Worm (Caenorhabditis elegans): ENCODE measurements around the gene F53F4.7.
A peak's percentile ranks its signal among the peaks of the same experiment; 100 is the strongest.

Gene F53F4.7

DNA sequence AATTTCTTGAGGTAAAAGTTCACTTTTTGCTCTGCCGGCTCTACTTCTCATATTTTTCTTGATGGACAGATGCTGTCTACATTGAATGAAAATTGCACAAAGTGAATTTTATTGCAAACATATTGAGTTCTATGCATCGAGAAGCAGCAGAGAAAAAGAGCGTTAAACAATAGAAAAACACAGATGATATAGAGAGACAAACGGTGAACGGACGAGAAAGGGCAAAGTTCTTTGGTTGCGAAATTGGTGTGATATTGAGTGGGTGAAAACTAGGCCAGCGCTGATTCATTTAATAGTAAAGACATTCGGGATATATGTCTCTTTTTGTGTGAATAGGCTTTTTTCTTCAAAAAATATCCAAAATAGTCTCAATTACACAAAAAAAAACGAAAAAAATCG, 40.6 kb upstream of the F53F4.7 start:
- TF ChIP-seq pha-4 (tag; optimal IDR thresholded peaks at IDR 0.05) (peak; percentile 1), snpc-4 (tag; optimal IDR thresholded peaks at IDR 0.05) (no peak), nhr-43 (tag; optimal IDR thresholded peaks at IDR 0.05; ENCODE audit: poor library complexity, severe bottlenecking) (peak; percentile 34), ama-1 (optimal IDR thresholded peaks at IDR 0.05) (peak; percentile 70)

DNA sequence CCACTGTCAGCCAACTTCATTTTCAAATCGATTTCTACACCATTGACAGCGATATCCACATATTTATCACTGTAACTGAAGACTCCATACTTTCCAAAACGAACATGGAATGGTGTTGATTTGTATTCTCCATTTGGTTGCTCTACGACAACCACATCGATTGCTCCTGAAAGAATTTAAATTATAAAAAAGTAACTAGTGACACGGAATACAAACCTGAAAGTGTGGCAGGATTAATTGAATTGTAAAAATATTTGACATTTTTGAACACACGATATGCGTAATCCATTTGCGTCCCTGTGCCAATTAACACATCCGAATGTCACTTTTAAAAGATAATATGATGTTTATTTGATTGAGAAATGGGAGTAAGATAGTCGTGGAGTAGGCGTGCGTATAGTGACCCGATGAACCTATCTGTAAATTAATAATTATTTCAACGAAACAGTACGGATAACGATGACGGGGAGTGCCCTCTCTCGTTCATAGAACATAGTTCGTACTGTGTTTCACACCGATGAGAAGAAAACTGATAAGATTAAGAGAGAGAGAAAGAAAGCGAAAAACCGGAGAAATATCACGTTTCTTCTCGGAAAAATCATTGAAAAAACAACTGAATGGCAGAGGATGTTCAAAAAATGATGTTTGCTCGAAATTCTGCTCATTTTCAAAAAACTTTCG, 40.1 kb upstream of the F53F4.7 start, which contains the start of gene lpin-1:
TSS of gene lpin-1 (minus strand) at position 417 of the 681 bp plus-strand sequence.
- peak; percentile 72 for TF ChIP-seq elt-2 (tag; optimal IDR thresholded peaks at IDR 0.05)
- TF ChIP-seq mml-1 (tag; optimal IDR thresholded peaks at IDR 0.05): no peak
- peak; percentile 79 for TF ChIP-seq pqm-1 (tag; optimal IDR thresholded peaks at IDR 0.05)
- peak; percentile 11 for TF ChIP-seq lsy-12 (tag; optimal IDR thresholded peaks at IDR 0.05)
- TF ChIP-seq nhr-43 (tag; optimal IDR thresholded peaks at IDR 0.05; ENCODE audit: poor library complexity, severe bottlenecking): peak; percentile 0
- TF ChIP-seq nhr-23 (tag; optimal IDR thresholded peaks at IDR 0.05): peak; percentile 32
- no peak for TF ChIP-seq fos-1 (tag; optimal IDR thresholded peaks at IDR 0.05)
- TF ChIP-seq nhr-25 (tag; optimal IDR thresholded peaks at IDR 0.05): peak; percentile 19

DNA sequence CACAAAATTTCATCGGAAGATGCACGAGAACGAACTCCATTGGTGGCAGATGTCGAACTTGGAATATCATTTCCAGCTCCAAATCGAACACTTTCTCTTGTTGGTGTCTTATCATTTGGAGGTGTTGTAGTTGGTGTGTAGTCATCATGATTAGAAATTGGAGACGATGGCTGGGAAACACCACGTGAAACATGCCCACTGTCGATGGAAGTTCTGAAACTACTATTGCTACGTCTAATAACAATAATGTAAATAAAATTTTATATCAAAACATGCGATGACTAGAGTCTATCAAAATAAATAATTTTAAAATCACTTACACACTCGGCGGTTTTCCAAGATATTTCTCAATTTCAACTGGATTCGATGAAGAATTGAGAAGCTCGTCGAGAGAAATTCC, 38.6 kb upstream of the F53F4.7 start:
- TF ChIP-seq nhr-43 (tag; optimal IDR thresholded peaks at IDR 0.05; ENCODE audit: poor library complexity, severe bottlenecking) (peak; percentile 55), mml-1 (tag; optimal IDR thresholded peaks at IDR 0.05) (no peak), elt-2 (tag; optimal IDR thresholded peaks at IDR 0.05) (peak; percentile 4)

DNA sequence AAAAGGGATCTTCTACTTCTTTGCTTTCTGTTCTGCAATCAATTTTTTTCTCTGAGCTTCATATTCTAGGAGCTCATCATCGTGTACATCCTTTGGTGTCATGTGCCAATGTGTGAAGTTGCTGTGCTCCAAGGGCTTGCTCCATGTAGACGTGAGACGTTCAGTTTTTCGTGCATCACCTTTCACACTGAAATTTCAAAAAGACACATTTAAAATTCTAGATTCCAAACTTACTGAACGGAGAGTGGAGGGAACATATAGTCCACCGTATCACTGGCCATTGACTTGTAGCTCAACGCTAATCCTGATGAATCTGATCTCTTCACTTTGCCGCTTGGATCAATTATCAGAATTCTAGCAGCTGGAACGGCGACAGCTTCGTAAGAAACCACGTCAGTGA, 37.0 kb upstream of the F53F4.7 start:
- TF ChIP-seq ztf-4 (tag; optimal IDR thresholded peaks at IDR 0.05) (no peak), elt-1 (tag; optimal IDR thresholded peaks at IDR 0.05) (no peak), nhr-77 (tag; optimal IDR thresholded peaks at IDR 0.05) (no peak), tbx-2 (tag; optimal IDR thresholded peaks at IDR 0.05) (no peak), skn-1 (tag; optimal IDR thresholded peaks at IDR 0.05) (no peak), ztf-11 (tag; optimal IDR thresholded peaks at IDR 0.05) (no peak), hmg-11 (tag; optimal IDR thresholded peaks at IDR 0.05) (no peak), fkh-2 (tag; optimal IDR thresholded peaks at IDR 0.05) (no peak), ceh-28 (tag; optimal IDR thresholded peaks at IDR 0.05) (no peak), elt-2 (tag; optimal IDR thresholded peaks at IDR 0.05) (no peak), pha-4 (tag; optimal IDR thresholded peaks at IDR 0.05) (no peak)

DNA sequence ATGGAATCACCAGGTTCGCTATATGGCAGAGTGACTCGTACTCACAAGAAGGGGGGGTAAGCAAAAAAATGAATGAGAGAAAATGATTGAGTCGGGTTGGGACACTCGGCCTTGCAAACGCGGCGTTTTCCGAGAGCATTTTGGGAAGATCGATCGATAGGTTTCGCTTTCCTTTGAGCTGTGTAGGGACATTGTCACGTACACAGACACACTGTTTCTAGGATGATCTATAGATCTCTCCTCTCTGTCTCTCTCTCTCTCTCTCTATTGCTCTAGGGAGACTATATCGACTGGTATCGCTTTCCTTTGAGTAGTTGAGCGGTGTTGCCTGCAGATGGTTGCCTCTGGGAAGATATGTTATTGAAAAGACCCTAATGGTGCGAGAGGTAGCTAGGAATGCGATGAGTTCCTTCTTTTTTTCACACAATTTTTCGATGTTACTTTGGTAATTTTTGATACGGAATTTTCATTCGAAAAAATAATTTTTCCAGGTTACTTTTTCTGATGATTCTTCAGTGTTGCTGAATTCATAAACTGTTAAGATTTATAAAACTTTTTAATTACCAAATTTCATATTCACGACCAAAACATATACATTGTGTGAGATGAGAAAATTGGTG, 36.1 kb upstream of the F53F4.7 start, which contains the start of gene H37A05.4:
TSS of gene H37A05.4 (minus strand) at position 51 of the 620 bp plus-strand sequence.
- no peak for TF ChIP-seq ceh-9 (tag; optimal IDR thresholded peaks at IDR 0.05)
- no peak for TF ChIP-seq mdl-1 (tag; optimal IDR thresholded peaks at IDR 0.05)
- TF ChIP-seq nhr-43 (tag; optimal IDR thresholded peaks at IDR 0.05; ENCODE audit: poor library complexity, severe bottlenecking): peak; percentile 94
- TF ChIP-seq lsy-12 (tag; optimal IDR thresholded peaks at IDR 0.05): peak; percentile 73
- no peak for TF ChIP-seq pqm-1 (tag; optimal IDR thresholded peaks at IDR 0.05)
- no peak for TF ChIP-seq fkh-10 (GFP tag; optimal IDR thresholded peaks at IDR 0.05)
- TF ChIP-seq ceh-82 (tag; optimal IDR thresholded peaks at IDR 0.05): no peak
- TF ChIP-seq elt-2 (tag; optimal IDR thresholded peaks at IDR 0.05): peak; percentile 40
- no peak for TF ChIP-seq nhr-28 (tag; optimal IDR thresholded peaks at IDR 0.05)
- TF ChIP-seq aly-2 (tag; optimal IDR thresholded peaks at IDR 0.05): peak; percentile 18
- TF ChIP-seq tbx-2 (tag; optimal IDR thresholded peaks at IDR 0.05): peak; percentile 7
- peak; percentile 33 for TF ChIP-seq ama-1 (optimal IDR thresholded peaks at IDR 0.05)
- TF ChIP-seq nhr-23 (tag; optimal IDR thresholded peaks at IDR 0.05): peak; percentile 35

DNA sequence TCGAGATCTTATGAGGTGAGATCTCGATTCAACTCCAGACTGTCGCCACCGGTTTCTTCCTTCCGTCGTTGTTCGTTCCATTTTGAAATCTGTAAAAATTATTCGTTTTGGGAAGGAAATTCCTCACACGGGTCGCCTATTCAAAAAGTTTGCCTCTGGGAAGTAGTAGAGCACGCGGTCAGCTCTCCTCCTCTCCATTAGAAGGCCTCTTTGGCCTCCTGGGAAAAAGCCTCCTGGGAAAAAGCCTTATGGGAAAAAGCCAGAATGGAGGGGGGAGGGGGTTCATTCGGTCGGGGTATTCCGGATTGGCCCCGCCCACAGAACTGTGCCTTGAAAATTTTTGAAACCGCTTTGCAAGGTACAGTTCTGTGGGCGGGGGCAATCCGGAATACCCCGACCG, 33.8 kb upstream of the F53F4.7 start:
- TF ChIP-seq lin-15B (tag; optimal IDR thresholded peaks at IDR 0.05): no peak
- TF ChIP-seq nhr-12 (tag; optimal IDR thresholded peaks at IDR 0.05): no peak
- no peak for TF ChIP-seq ceh-82 (tag; optimal IDR thresholded peaks at IDR 0.05)
- TF ChIP-seq ama-1 (optimal IDR thresholded peaks at IDR 0.05): no peak
- no peak for TF ChIP-seq nfya-1 (tag; optimal IDR thresholded peaks at IDR 0.05; ENCODE audit: insufficient read depth)

All from whole organism, L3 larva.